Fruit fly (Drosophila melanogaster): Measurements from ENCODE around the gene E5.

The E5 gene

DNA sequence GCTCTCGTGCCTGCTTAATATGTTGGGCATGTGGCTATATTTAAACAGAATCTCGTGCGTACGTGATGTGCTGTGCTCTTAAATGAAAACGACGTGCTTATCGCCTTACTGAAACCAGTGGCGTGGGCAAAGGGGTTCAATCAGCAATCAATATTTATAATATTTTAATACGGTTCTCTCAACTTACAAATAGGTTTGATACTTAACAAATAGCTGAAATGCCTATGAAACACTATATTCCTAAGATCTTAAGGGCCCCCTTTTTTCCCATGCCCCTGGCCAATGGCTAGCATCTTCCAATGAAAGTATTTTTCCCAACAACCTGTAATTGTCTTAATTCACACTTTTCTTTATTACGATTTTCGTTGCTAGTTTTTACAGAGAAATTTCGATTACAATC is 40.9 kb upstream of the E5 start (continued):
- TF ChIP-seq CG6272 (GFP tag; IDR thresholded peaks at IDR 0.05) (peak; percentile 60), maf-S (GFP tag; optimal IDR thresholded peaks at IDR 0.05) (no peak), vfl (GFP tag; optimal IDR thresholded peaks at IDR 0.05) (no peak), CG7556 (GFP tag; optimal IDR thresholded peaks at IDR 0.05) (peak; percentile 65), CG4730 (GFP tag; IDR thresholded peaks at IDR 0.05) (peak; percentile 46; the same call in 1 of the 2 replicates), onecut (GFP tag; IDR thresholded peaks at IDR 0.05) (peak; percentile 61), ttk (GFP tag; IDR thresholded peaks at IDR 0.05) (peak; percentile 75), CTCF (GFP tag; optimal IDR thresholded peaks at IDR 0.05) (no peak), jigr1 (GFP tag; IDR thresholded peaks at IDR 0.05) (no peak), ab (GFP tag; optimal IDR thresholded peaks at IDR 0.05) (no peak), lmd (GFP tag; IDR thresholded peaks at IDR 0.05) (peak; percentile 85), CG13624 (GFP tag; optimal IDR thresholded peaks at IDR 0.05) (peak; percentile 31), p53 (GFP tag; optimal IDR thresholded peaks at IDR 0.05) (no peak), CG1792 (GFP tag; optimal IDR thresholded peaks at IDR 0.05) (no peak), sim (GFP tag; IDR thresholded peaks at IDR 0.05) (0 out of 2 replicates have a peak, but pooled peaks have one; percentile 46), tup (GFP tag; optimal IDR thresholded peaks at IDR 0.05) (no peak), sens (GFP tag) (peak; percentile 96), CG17385 (GFP tag; optimal IDR thresholded peaks at IDR 0.05) (peak; percentile 52), fd64A (GFP tag; optimal IDR thresholded peaks at IDR 0.05) (peak; percentile 21), grn (GFP tag; optimal IDR thresholded peaks at IDR 0.05) (no peak), kah (GFP tag; optimal IDR thresholded peaks at IDR 0.05) (peak; percentile 6), CG10979 (tag; optimal IDR thresholded peaks at IDR 0.05) (peak; percentile 82), CG14050 (GFP tag; IDR thresholded peaks at IDR 0.05) (peak; percentile 41; the same call in 2 of the 3 replicates), CG12071 (GFP tag; optimal IDR thresholded peaks at IDR 0.05) (peak; percentile 42), CG6765 (GFP tag; optimal IDR thresholded peaks at IDR 0.05) (no peak), CG12391 (tag; optimal IDR thresholded peaks at IDR 0.05) (peak; percentile 70), mirr (GFP tag; optimal IDR thresholded peaks at IDR 0.05) (no peak), Oli (tag; optimal IDR thresholded peaks at IDR 0.05) (peak; percentile 70), CG13775 (GFP tag; optimal IDR thresholded peaks at IDR 0.05) (peak; percentile 62), Dref (GFP tag; IDR thresholded peaks at IDR 0.05) (no peak), CG9437 (GFP tag; optimal IDR thresholded peaks at IDR 0.05) (peak; percentile 7), fru (optimal IDR thresholded peaks at IDR 0.05) (no peak), klu (GFP tag; IDR thresholded peaks at IDR 0.05) (peak; percentile 63), NK7.1 (GFP tag; optimal IDR thresholded peaks at IDR 0.05) (peak; percentile 2), Jarid2 (GFP tag; optimal IDR thresholded peaks at IDR 0.05) (peak; percentile 49), tio (GFP tag; optimal IDR thresholded peaks at IDR 0.05) (peak; percentile 48), Aef1 (GFP tag; IDR thresholded peaks at IDR 0.05) (peak; percentile 52; the same call in 1 of the 3 replicates), Chrac-16 (GFP tag; optimal IDR thresholded peaks at IDR 0.05) (peak; percentile 62), Atf3 (GFP tag; optimal IDR thresholded peaks at IDR 0.05) (peak; percentile 32), org-1 (GFP tag; optimal IDR thresholded peaks at IDR 0.05) (peak; percentile 45), CrebB (tag; optimal IDR thresholded peaks at IDR 0.05) (peak; percentile 13), al (GFP tag; IDR thresholded peaks at IDR 0.05) (peak; percentile 54; the same call in 1 of the 2 replicates), Max (GFP tag; optimal IDR thresholded peaks at IDR 0.05) (peak; percentile 64), az2 (GFP tag; optimal IDR thresholded peaks at IDR 0.05) (peak; percentile 73), GATAe (GFP tag; conservative IDR thresholded peaks at IDR 0.05) (0 out of 2 replicates have a peak, but pooled peaks have one; percentile 22), chinmo (GFP tag; IDR thresholded peaks at IDR 0.05; ENCODE audit: partially characterized antibody) (no peak), CG3838 (GFP tag; optimal IDR thresholded peaks at IDR 0.05) (peak; percentile 15), CG4424 (GFP tag; optimal IDR thresholded peaks at IDR 0.05) (peak; percentile 81), Usf (GFP tag; optimal IDR thresholded peaks at IDR 0.05) (peak; percentile 53), salm (tag; optimal IDR thresholded peaks at IDR 0.05) (peak; percentile 30), Poxn (GFP tag; IDR thresholded peaks at IDR 0.05) (no peak), Taf1 (GFP tag; IDR thresholded peaks at IDR 0.05) (peak; percentile 26; the same call in 1 of the 2 replicates)

Measured in whole organism, embryonic.